Fruit fly (Drosophila melanogaster) whole organism, larva: Measurements from ENCODE around the gene CG31248.

ENCODE experiments used
- noc ChIP-seq: fragments of 200-800 bp; sonication (Bioruptor generic); optimal IDR thresholded peaks from 3 replicates; lab custom pipeline; 2019; ENCODE audit warnings: missing biosample characterization, mild to moderate bottlenecking, missing genetic modification characterization, moderate library complexity

Gene CG31248

dm6 chr3R:7154586-7155357 lies 25.7 kb downstream of the CG31248 start, which contains the start of gene MAGE:
Gene MAGE, minus strand, starts transcription at chr3R:7155180.
- no peak for TF ChIP-seq noc (tag; lab: Kevin White, UChicago)

- TF ChIP-seq noc (tag; lab: Kevin White, UChicago), result no peak
Observed at dm6 chr3R:7157102-7157501, 28.0 kb downstream of the CG31248 start.

dm6 chr3R:7159615-7160014 lies 30.5 kb downstream of the CG31248 start:
- TF ChIP-seq noc (tag; lab: Kevin White, UChicago), result no peak

dm6 chr3R:7162356-7163289 lies 33.5 kb downstream of the CG31248 start, which contains the start of gene sas:
Gene sas, plus strand, starts transcription at chr3R:7162808.
- no peak for TF ChIP-seq noc (tag; lab: Kevin White, UChicago)

dm6 chr3R:7169927-7170326 lies 40.8 kb downstream of the CG31248 start:
- TF ChIP-seq noc (tag; lab: Kevin White, UChicago), result no peak

dm6 chr3R:7171384-7172099 lies 42.4 kb downstream of the CG31248 start:
- no peak for TF ChIP-seq noc (tag; lab: Kevin White, UChicago)

- no peak for TF ChIP-seq noc (tag; lab: Kevin White, UChicago)
Observed at dm6 chr3R:7172978-7173377, 43.9 kb downstream of the CG31248 start.

dm6 chr3R:7174755-7175154 lies 45.6 kb downstream of the CG31248 start:
- no peak for TF ChIP-seq noc (tag; lab: Kevin White, UChicago)
